Fruit fly (Drosophila melanogaster) whole organism: ENCODE results near the gene Nmd3.

Experiments used
- Dll ChIP-seq: fragments of >200 bp; optimal IDR thresholded peaks from 2 replicates; lab custom pipeline; 2017
- pan ChIP-seq: fragments of >200 bp; optimal IDR thresholded peaks from 2 replicates; lab custom pipeline; 2017

- no peak for TF ChIP-seq Dll (lab: Kevin White, UChicago)
- TF ChIP-seq pan (lab: Kevin White, UChicago), result no peak
Observed at dm6 chrX:2218455-2218854, 34.0 kb upstream of the Nmd3 start.
